Worm (Caenorhabditis elegans): ENCODE results near the gene F17H10.2.

Gene F17H10.2

ce11 chrX:13144975-13145618 is 31.5 kb downstream of the F17H10.2 start (continued):
- TF ChIP-seq nhr-77 (tag; optimal IDR thresholded peaks at IDR 0.05) (peak; percentile 86), hlh-30 (tag; optimal IDR thresholded peaks at IDR 0.05; ENCODE audit: insufficient read depth) (peak; percentile 100), daf-12 (tag; optimal IDR thresholded peaks at IDR 0.05) (no peak), lin-15B (tag; optimal IDR thresholded peaks at IDR 0.05) (no peak), ama-1 (optimal IDR thresholded peaks at IDR 0.05) (peak; percentile 98), D1046.2 (GFP tag; IDR thresholded peaks at IDR 0.05) (no peak), Y48G9A.11 (GFP tag; IDR thresholded peaks at IDR 0.05) (peak; percentile 61; the same call in 1 of the 2 replicates), fos-1 (tag; optimal IDR thresholded peaks at IDR 0.05) (peak; percentile 6), egl-27 (tag; optimal IDR thresholded peaks at IDR 0.05) (peak; percentile 91), Y5F2A.4 (GFP tag; optimal IDR thresholded peaks at IDR 0.05) (peak; percentile 46), ceh-20 (GFP tag; IDR thresholded peaks at IDR 0.05) (peak; percentile 93), lir-3 (tag; optimal IDR thresholded peaks at IDR 0.05) (peak; percentile 35), nhr-11 (tag; optimal IDR thresholded peaks at IDR 0.05) (peak; percentile 88), rbr-2 (tag; optimal IDR thresholded peaks at IDR 0.05) (peak; percentile 97), tra-1 (GFP tag; IDR thresholded peaks at IDR 0.05) (peak; percentile 89), nhr-6 (tag; optimal IDR thresholded peaks at IDR 0.05) (peak; percentile 31), ces-1 (GFP tag; optimal IDR thresholded peaks at IDR 0.05) (peak; percentile 40), tag-97 (GFP tag; IDR thresholded peaks at IDR 0.05) (no peak), gei-8 (GFP tag; optimal IDR thresholded peaks at IDR 0.05) (peak; percentile 72), ceh-28 (tag; optimal IDR thresholded peaks at IDR 0.05) (peak; percentile 69), mdt-29 (GFP tag; IDR thresholded peaks at IDR 0.05) (peak; percentile 94), pha-4 (GFP tag; IDR thresholded peaks at IDR 0.05) (peak; percentile 90), pha-4 (tag; optimal IDR thresholded peaks at IDR 0.05) (no peak), F10B5.3 (tag; optimal IDR thresholded peaks at IDR 0.05) (peak; percentile 56), nhr-76 (tag; optimal IDR thresholded peaks at IDR 0.05) (peak; percentile 27), Y105C5A.15 (GFP tag; IDR thresholded peaks at IDR 0.05) (no peak), ceh-82 (tag; optimal IDR thresholded peaks at IDR 0.05) (no peak), F37D6.2 (tag; optimal IDR thresholded peaks at IDR 0.05) (peak; percentile 93), lin-38 (GFP tag; IDR thresholded peaks at IDR 0.05) (peak; percentile 58), set-16 (GFP tag; IDR thresholded peaks at IDR 0.05) (peak; percentile 99), lin-29 (GFP tag; IDR thresholded peaks at IDR 0.05) (no peak; the same call in 1 of the 2 replicates), zfp-2 (tag; optimal IDR thresholded peaks at IDR 0.05) (peak; percentile 69), unc-39 (tag; optimal IDR thresholded peaks at IDR 0.05) (no peak), dpl-1 (GFP tag; optimal IDR thresholded peaks at IDR 0.05) (peak; percentile 53), cey-2 (tag; optimal IDR thresholded peaks at IDR 0.05; ENCODE audit: borderline replicate concordance, insufficient read depth) (peak; percentile 26), nhr-41 (GFP tag; IDR thresholded peaks at IDR 0.05) (peak; percentile 32; the same call in 1 of the 2 replicates), nhr-10 (tag; optimal IDR thresholded peaks at IDR 0.05) (peak; percentile 91), jun-1 (tag; optimal IDR thresholded peaks at IDR 0.05) (peak; percentile 87), zip-11 (GFP tag; IDR thresholded peaks at IDR 0.05) (no peak), mep-1 (tag; optimal IDR thresholded peaks at IDR 0.05) (peak; percentile 98), F26F4.8 (GFP tag; conservative IDR thresholded peaks at IDR 0.05) (no peak), saeg-2 (GFP tag; IDR thresholded peaks at IDR 0.05) (peak; percentile 89), unc-62 (GFP tag; optimal IDR thresholded peaks at IDR 0.05 in 1 of 2) (peak; percentile 34 to 99), unc-62 (tag; optimal IDR thresholded peaks at IDR 0.05) (no peak), madf-5 (GFP tag; IDR thresholded peaks at IDR 0.05) (0 out of 4 replicates have a peak, but pooled peaks of 1 of the 2 experiments have one; percentile 21), madf-9 (GFP tag; conservative IDR thresholded peaks at IDR 0.05) (peak; percentile 89), hif-1 (tag; optimal IDR thresholded peaks at IDR 0.05) (peak; percentile 73 to 94), lin-13 (GFP tag; optimal IDR thresholded peaks at IDR 0.05) (peak; percentile 81), spr-1 (tag; optimal IDR thresholded peaks at IDR 0.05) (peak; percentile 88), hmg-1.1 (GFP tag; IDR thresholded peaks at IDR 0.05) (peak; percentile 96)
